Fruit fly (Drosophila melanogaster) whole organism, pupa: ENCODE measurements around the gene CG13894.
A peak's percentile ranks its signal among the peaks of the same experiment; 100 is the strongest.

ENCODE experiments used
- CG10348 ChIP-seq: fragments of 200-800 bp; sonication (Bioruptor generic); IDR thresholded peaks from 2 replicates; pipeline ENCODE4 v1.3.6; 2022; ENCODE audit warnings: missing biosample characterization, missing genetic modification characterization
- CG12605 ChIP-seq: fragments of 200-800 bp; sonication (Bioruptor generic); IDR thresholded peaks from 2 replicates; pipeline ENCODE4 v1.3.6; 2022; ENCODE audit warnings: missing biosample characterization, missing genetic modification characterization
- CG13204 ChIP-seq: fragments of 200-800 bp; sonication (Bioruptor generic); optimal IDR thresholded peaks from 2 replicates; lab custom pipeline; 2018; ENCODE audit warnings: missing biosample characterization, mild to moderate bottlenecking, missing genetic modification characterization, moderate library complexity
- CG14655 ChIP-seq: fragments of 200-800 bp; sonication (Bioruptor generic); optimal IDR thresholded peaks from 3 replicates; lab custom pipeline; 2017; ENCODE audit warnings: mild to moderate bottlenecking, missing biosample characterization, missing genetic modification reagents, missing genetic modification characterization
- CG15710 ChIP-seq: fragments of 200-800 bp; sonication (Bioruptor generic); optimal IDR thresholded peaks from 2 replicates; lab custom pipeline; 2018; ENCODE audit warnings: missing biosample characterization, mild to moderate bottlenecking, missing genetic modification characterization, moderate library complexity
- CG17806 ChIP-seq: fragments of 200-800 bp; sonication (Bioruptor generic); optimal IDR thresholded peaks from 2 replicates; lab custom pipeline; 2018; ENCODE audit warnings: missing biosample characterization, mild to moderate bottlenecking, missing genetic modification characterization, moderate library complexity
- CG32121 ChIP-seq: fragments of 200-800 bp; sonication (Bioruptor generic); IDR thresholded peaks from 2 replicates; pipeline ENCODE4 v1.3.6; 2022; ENCODE audit warnings: missing biosample characterization, missing genetic modification characterization
- CG34367 ChIP-seq: fragments of 200-800 bp; sonication (Bioruptor generic); optimal IDR thresholded peaks from 2 replicates; lab custom pipeline; 2018; ENCODE audit warnings: missing biosample characterization, mild to moderate bottlenecking, missing genetic modification characterization
- CG4496 ChIP-seq: fragments of 200-800 bp; sonication (Bioruptor generic); IDR thresholded peaks from 3 replicates; pipeline ENCODE4 v1.3.6; 2022; ENCODE audit warnings: missing biosample characterization, missing genetic modification characterization
- CG8159 ChIP-seq: fragments of 200-800 bp; sonication (Bioruptor generic); optimal IDR thresholded peaks from 3 replicates; lab custom pipeline; 2018; ENCODE audit warnings: missing biosample characterization, mild to moderate bottlenecking, missing genetic modification characterization, moderate library complexity
- CG8301 ChIP-seq: fragments of 200-800 bp; sonication (Bioruptor generic); optimal IDR thresholded peaks from 2 replicates; lab custom pipeline; 2018; ENCODE audit warnings: missing biosample characterization, mild to moderate bottlenecking, missing genetic modification characterization
- CG9948 ChIP-seq: fragments of 200-800 bp; sonication (Bioruptor generic); optimal IDR thresholded peaks from 2 replicates; lab custom pipeline; 2018; ENCODE audit warnings: missing biosample characterization, mild to moderate bottlenecking, missing genetic modification characterization, moderate library complexity
- D1 ChIP-seq: fragments of 200-800 bp; sonication (Bioruptor generic); optimal IDR thresholded peaks from 2 replicates; lab custom pipeline; 2018; ENCODE audit warnings: missing biosample characterization, mild to moderate bottlenecking, missing genetic modification characterization, moderate library complexity
- EcR ChIP-seq: fragments of 200-800 bp; sonication (Bioruptor generic); optimal IDR thresholded peaks from 3 replicates; lab custom pipeline; 2019; ENCODE audit warnings: missing biosample characterization, missing genetic modification characterization, mild to moderate bottlenecking, moderate library complexity, missing genetic modification reagents
- Ets98B ChIP-seq: fragments of 200-800 bp; sonication (Bioruptor generic); IDR thresholded peaks from 2 replicates; pipeline ENCODE4 v1.3.6; 2022; ENCODE audit warnings: missing biosample characterization, missing genetic modification characterization
- Pif1A ChIP-seq: fragments of 200-800 bp; sonication (Bioruptor generic); optimal IDR thresholded peaks from 3 replicates; lab custom pipeline; 2016; ENCODE audit warnings: missing biosample characterization, missing genetic modification characterization
- Pif1B ChIP-seq: fragments of 200-800 bp; sonication (Bioruptor generic); optimal IDR thresholded peaks from 3 replicates; lab custom pipeline; 2016; ENCODE audit warnings: missing biosample characterization, missing genetic modification characterization
- Snoo ChIP-seq: fragments of 200-800 bp; sonication (Bioruptor generic); optimal IDR thresholded peaks from 3 replicates; lab custom pipeline; 2017; ENCODE audit warnings: missing biosample characterization, mild to moderate bottlenecking, missing genetic modification characterization, inconsistent platforms
- fd96Ca ChIP-seq: fragments of 200-800 bp; sonication (Bioruptor generic); IDR thresholded peaks from 3 replicates; pipeline ENCODE4 v1.3.6; 2022; ENCODE audit warnings: missing biosample characterization, missing genetic modification characterization
- gl ChIP-seq: fragments of 200-800 bp; sonication (Bioruptor generic); optimal IDR thresholded peaks from 2 replicates; lab custom pipeline; 2018; ENCODE audit warnings: missing biosample characterization, mild to moderate bottlenecking, missing genetic modification characterization
- rn ChIP-seq: fragments of 200-800 bp; sonication (Bioruptor generic); IDR thresholded peaks from 2 replicates; pipeline ENCODE4 v1.3.6; 2022; ENCODE audit warnings: missing biosample characterization, missing genetic modification characterization

Gene CG13894

dm6 chr3L:673324-673723 lies 25.6 kb downstream of the CG13894 start:
- no peak for TF ChIP-seq CG12605 (GFP tag; lab: Robert Waterston, UW)
- TF ChIP-seq Pif1B = no peak
- no peak for TF ChIP-seq fd96Ca (GFP tag; lab: Robert Waterston, UW)
- TF ChIP-seq gl (tag; lab: Kevin White, UChicago) = no peak
- TF ChIP-seq, all 21 proteins: peak for 0

dm6 chr3L:666544-666943 lies 32.4 kb downstream of the CG13894 start:
- TF ChIP-seq CG9948 (tag; lab: Kevin White, UChicago) = peak; percentile 54
- no peak for TF ChIP-seq Ets98B (GFP tag; lab: Robert Waterston, UW)
- TF ChIP-seq CG8159 = peak; percentile 49
- peak; percentile 7 for TF ChIP-seq CG15710
- peak; percentile 30 for TF ChIP-seq CG17806

- TF ChIP-seq CG32121 (no peak), CG12605 (GFP tag; lab: Robert Waterston, UW) (no peak), gl (tag; lab: Kevin White, UChicago) (no peak), CG10348 (GFP tag; lab: Robert Waterston, UW) (no peak), D1 (tag; lab: Kevin White, UChicago) (no peak), CG17806 (peak; percentile 43), CG15710 (peak; percentile 55), EcR (GFP tag; lab: Kevin White, UChicago) (no peak), CG8301 (tag; lab: Kevin White, UChicago) (no peak), Pif1A (GFP tag; lab: Kevin White, UChicago) (peak; percentile 58), Pif1B (peak; percentile 48), CG4496 (GFP tag; lab: Robert Waterston, UW) (peak; percentile 72; the same call in 2 of the 3 replicates), fd96Ca (GFP tag; lab: Robert Waterston, UW) (peak; percentile 59; the same call in 2 of the 3 replicates), Snoo (tag; lab: Kevin White, UChicago) (peak; percentile 73), CG13204 (GFP tag; lab: Kevin White, UChicago) (peak; percentile 29), CG8159 (peak; percentile 57), CG14655 (GFP tag; lab: Kevin White, UChicago) (peak; percentile 45), rn (GFP tag; lab: Robert Waterston, UW) (no peak; the same call in 1 of the 2 replicates), CG9948 (tag; lab: Kevin White, UChicago) (peak; percentile 34), CG34367 (tag; lab: Kevin White, UChicago) (peak; percentile 49), Ets98B (GFP tag; lab: Robert Waterston, UW) (peak; percentile 24; the same call in 1 of the 2 replicates)
Observed at dm6 chr3L:663880-664279, 35.1 kb downstream of the CG13894 start.

dm6 chr3L:660314-661075 lies 38.4 kb downstream of the CG13894 start:
- TF ChIP-seq Snoo (tag; lab: Kevin White, UChicago) (peak; percentile 15), Pif1A (GFP tag; lab: Kevin White, UChicago) (peak; percentile 53), EcR (GFP tag; lab: Kevin White, UChicago) (peak; percentile 44), Pif1B (peak; percentile 62), gl (tag; lab: Kevin White, UChicago) (peak; percentile 44), CG8159 (peak; percentile 70), CG12605 (GFP tag; lab: Robert Waterston, UW) (no peak), CG15710 (peak; percentile 72), CG34367 (tag; lab: Kevin White, UChicago) (peak; percentile 66), CG10348 (GFP tag; lab: Robert Waterston, UW) (no peak), CG9948 (tag; lab: Kevin White, UChicago) (peak; percentile 58), CG8301 (tag; lab: Kevin White, UChicago) (peak; percentile 37), Ets98B (GFP tag; lab: Robert Waterston, UW) (no peak), CG17806 (peak; percentile 74), CG32121 (no peak), CG4496 (GFP tag; lab: Robert Waterston, UW) (peak; percentile 53; the same call in 2 of the 3 replicates), D1 (tag; lab: Kevin White, UChicago) (peak; percentile 4), rn (GFP tag; lab: Robert Waterston, UW) (0 out of 2 replicates have a peak, but pooled peaks have one; percentile 6), fd96Ca (GFP tag; lab: Robert Waterston, UW) (no peak), CG14655 (GFP tag; lab: Kevin White, UChicago) (peak; percentile 65), CG13204 (GFP tag; lab: Kevin White, UChicago) (peak; percentile 73)

- TF ChIP-seq Pif1B (peak; percentile 20), Ets98B (GFP tag; lab: Robert Waterston, UW) (peak; percentile 26; the same call in 1 of the 2 replicates), CG34367 (tag; lab: Kevin White, UChicago) (no peak), CG4496 (GFP tag; lab: Robert Waterston, UW) (peak; percentile 68; the same call in 2 of the 3 replicates), Pif1A (GFP tag; lab: Kevin White, UChicago) (no peak), CG12605 (GFP tag; lab: Robert Waterston, UW) (peak; percentile 36; the same call in 1 of the 2 replicates), gl (tag; lab: Kevin White, UChicago) (no peak), CG8301 (tag; lab: Kevin White, UChicago) (peak; percentile 54), Snoo (tag; lab: Kevin White, UChicago) (no peak), CG32121 (peak; percentile 39; the same call in 1 of the 2 replicates), CG17806 (peak; percentile 18), fd96Ca (GFP tag; lab: Robert Waterston, UW) (0 out of 3 replicates have a peak, but pooled peaks have one; percentile 32), CG8159 (no peak), CG9948 (tag; lab: Kevin White, UChicago) (peak; percentile 39), CG14655 (GFP tag; lab: Kevin White, UChicago) (peak; percentile 39)
Observed at dm6 chr3L:658279-658678, 40.7 kb downstream of the CG13894 start.
